Worm (Caenorhabditis elegans) whole organism, young adult: ENCODE data around the gene D1053.3.

Experiments used
- B0019.2 ChIP-seq: fragments of 200-800 bp; sonication (Bioruptor generic); conservative IDR thresholded peaks from 2 replicates; pipeline ENCODE4 v1.3.6; 2022; ENCODE audit warnings: missing genetic modification reagents, missing genetic modification characterization, missing compliant biosample characterization
- B0035.1 ChIP-seq: sonication (generic microtip); optimal IDR thresholded peaks from 2 replicates; lab custom pipeline; 2016; ENCODE audit warnings: missing genetic modification characterization, mild to moderate bottlenecking, missing compliant biosample characterization, missing genotype, missing genetic modification reagents
- B0261.1 ChIP-seq: sonication (generic microtip); optimal IDR thresholded peaks from 2 replicates; lab custom pipeline; 2016; ENCODE audit warnings: mild to moderate bottlenecking, missing genetic modification characterization, moderate library complexity, missing compliant biosample characterization
- B0336.3 ChIP-seq: fragments of 200-800 bp; sonication (Bioruptor generic); IDR thresholded peaks from 2 replicates; pipeline ENCODE4 v1.3.6; 2022; ENCODE audit warnings: missing genetic modification characterization, missing compliant biosample characterization
- C06A6.2 ChIP-seq: fragments of 200-800 bp; sonication (Bioruptor generic); conservative IDR thresholded peaks from 2 replicates; pipeline ENCODE4 v1.3.6; 2022; ENCODE audit warnings: missing genetic modification characterization, missing compliant biosample characterization
- D2030.7 ChIP-seq: fragments of 200-800 bp; sonication (Bioruptor generic); IDR thresholded peaks from 2 replicates; pipeline ENCODE4 v1.3.6; 2022; ENCODE audit warnings: missing genetic modification reagents, missing genetic modification characterization, missing compliant biosample characterization
- F33H1.4 ChIP-seq: fragments of 200-800 bp; sonication (Bioruptor generic); IDR thresholded peaks from 2 replicates; pipeline ENCODE4 v1.3.6; 2022; ENCODE audit warnings: missing genetic modification reagents, missing genetic modification characterization, missing compliant biosample characterization
- F52B5.7 ChIP-seq: sonication (generic microtip); optimal IDR thresholded peaks from 2 replicates; lab custom pipeline; 2016; ENCODE audit warnings: mild to moderate bottlenecking, missing genetic modification characterization, missing compliant biosample characterization
- Y53G8AR.9 ChIP-seq: fragments of 200-800 bp; sonication (Bioruptor generic); conservative IDR thresholded peaks from 2 replicates; pipeline ENCODE4 v1.3.6; 2022; ENCODE audit warnings: missing genetic modification reagents, missing genetic modification characterization, missing compliant biosample characterization
- Y56A3A.18 ChIP-seq: fragments of 200-800 bp; sonication (Bioruptor generic); IDR thresholded peaks from 2 replicates; pipeline ENCODE4 v1.3.6; 2022; ENCODE audit warnings: missing genetic modification reagents, missing genetic modification characterization, missing compliant biosample characterization
- Y67H2A.10 ChIP-seq: fragments of 200-800 bp; sonication (Bioruptor generic); conservative IDR thresholded peaks from 2 replicates; pipeline ENCODE4 v1.3.6; 2022; ENCODE audit warnings: missing genetic modification reagents, missing genetic modification characterization, missing compliant biosample characterization
- ZK185.1 ChIP-seq: sonication (generic microtip); optimal IDR thresholded peaks from 2 replicates; lab custom pipeline; 2016; ENCODE audit warnings: mild to moderate bottlenecking, missing genetic modification characterization, missing compliant biosample characterization; ENCODE audit not compliant: poor library complexity, severe bottlenecking
- akir-1 ChIP-seq: fragments of 200-800 bp; sonication (Bioruptor generic); optimal IDR thresholded peaks from 2 replicates; lab custom pipeline; 2018; ENCODE audit warnings: mild to moderate bottlenecking, missing genetic modification characterization, moderate library complexity, missing compliant biosample characterization
- ama-1 ChIP-seq, 3 experiments: fragments of 150-350 bp in 1 of 3; sonication (generic microtip) in 2 of 3; optimal IDR thresholded peaks; 2 replicates each; lab custom pipeline; 2014 to 2018; ENCODE audit warnings: missing biosample characterization in 2 of 3, missing genetic modification characterization in 2 of 3, missing genetic modification reagents in 2 of 3
- attf-5 ChIP-seq: fragments of 200-800 bp; sonication (Bioruptor generic); optimal IDR thresholded peaks from 2 replicates; lab custom pipeline; 2018; ENCODE audit warnings: mild to moderate bottlenecking, missing genetic modification characterization, missing compliant biosample characterization
- attf-6 ChIP-seq: fragments of 200-800 bp; sonication (Bioruptor generic); IDR thresholded peaks from 2 replicates; pipeline ENCODE4 v1.3.6; 2022; ENCODE audit warnings: missing genetic modification reagents, missing genetic modification characterization, missing compliant biosample characterization
- bed-1 ChIP-seq: fragments of 200-800 bp; sonication (Bioruptor generic); IDR thresholded peaks from 2 replicates; pipeline ENCODE4 v1.3.6; 2022; ENCODE audit warnings: missing genetic modification reagents, missing genetic modification characterization, missing compliant biosample characterization
- cebp-2 ChIP-seq: fragments of 200-800 bp; sonication (Bioruptor generic); IDR thresholded peaks from 2 replicates; pipeline ENCODE4 v1.3.6; 2022; ENCODE audit warnings: missing genetic modification characterization, missing compliant biosample characterization
- ceh-40 ChIP-seq: fragments of 200-800 bp; sonication (Bioruptor generic); IDR thresholded peaks from 2 replicates; pipeline ENCODE4 v1.3.6; 2022; ENCODE audit warnings: missing genetic modification characterization, missing compliant biosample characterization
- ceh-91 ChIP-seq: fragments of 200-800 bp; sonication (Bioruptor generic); IDR thresholded peaks from 2 replicates; pipeline ENCODE4 v1.3.6; 2022; ENCODE audit warnings: missing genetic modification reagents, missing genetic modification characterization, missing compliant biosample characterization
- dpff-1 ChIP-seq: sonication (generic microtip); optimal IDR thresholded peaks from 2 replicates; lab custom pipeline; 2017; ENCODE audit warnings: mild to moderate bottlenecking, missing genetic modification characterization, missing compliant biosample characterization
- dpl-1 ChIP-seq: fragments of 150-350 bp; optimal IDR thresholded peaks from 2 replicates; lab custom pipeline; 2014; ENCODE audit warnings: missing biosample characterization, missing genetic modification reagents, missing genetic modification characterization
- egrh-3 ChIP-seq: fragments of 200-800 bp; sonication (Bioruptor generic); IDR thresholded peaks from 2 replicates; pipeline ENCODE4 v1.3.6; 2022; ENCODE audit warnings: missing genetic modification reagents, missing genetic modification characterization, missing compliant biosample characterization
- gei-17 ChIP-seq: fragments of 200-800 bp; sonication (Bioruptor generic); optimal IDR thresholded peaks from 2 replicates; lab custom pipeline; 2018; ENCODE audit warnings: mild to moderate bottlenecking, missing genetic modification characterization, missing compliant biosample characterization
- hlh-26 ChIP-seq: fragments of 200-800 bp; sonication (Bioruptor generic); conservative IDR thresholded peaks from 2 replicates; pipeline ENCODE4 v1.3.6; 2022; ENCODE audit warnings: missing genetic modification reagents, missing genetic modification characterization, missing compliant biosample characterization
- hmg-20 ChIP-seq: fragments of 200-800 bp; sonication (Bioruptor generic); IDR thresholded peaks from 2 replicates; pipeline ENCODE4 v1.3.6; 2022; ENCODE audit warnings: missing genetic modification reagents, missing genetic modification characterization, missing compliant biosample characterization
- madf-3 ChIP-seq: fragments of 200-800 bp; sonication (Bioruptor generic); IDR thresholded peaks from 2 replicates; pipeline ENCODE4 v1.3.6; 2022; ENCODE audit warnings: missing genetic modification reagents, missing genetic modification characterization, missing compliant biosample characterization
- madf-6 ChIP-seq: fragments of 200-800 bp; sonication (Bioruptor generic); IDR thresholded peaks from 2 replicates; pipeline ENCODE4 v1.3.6; 2022; ENCODE audit warnings: missing genetic modification reagents, missing genetic modification characterization, missing compliant biosample characterization
- nhr-120 ChIP-seq: fragments of 200-800 bp; sonication (Bioruptor generic); IDR thresholded peaks from 2 replicates; pipeline ENCODE4 v1.3.6; 2022; ENCODE audit warnings: missing genetic modification characterization, missing compliant biosample characterization
- nhr-80 ChIP-seq: sonication (generic microtip); optimal IDR thresholded peaks from 2 replicates; lab custom pipeline; 2016; ENCODE audit warnings: missing genetic modification characterization, missing compliant biosample characterization
- repo-1 ChIP-seq: sonication (generic microtip); optimal IDR thresholded peaks from 2 replicates; lab custom pipeline; 2017; ENCODE audit warnings: mild to moderate bottlenecking, missing genetic modification characterization, missing compliant biosample characterization
- sea-2 ChIP-seq: fragments of 200-800 bp; sonication (Bioruptor generic); IDR thresholded peaks from 2 replicates; pipeline ENCODE4 v1.3.6; 2022; ENCODE audit warnings: missing genetic modification characterization, missing compliant biosample characterization
- snpc-3.4 ChIP-seq: sonication (generic microtip); optimal IDR thresholded peaks from 2 replicates; lab custom pipeline; 2017; ENCODE audit warnings: missing genetic modification characterization, mild to moderate bottlenecking, missing compliant biosample characterization, antibody characterized with exemption, moderate library complexity, missing genotype, missing genetic modification reagents
- snpc-4 ChIP-seq, 5 experiments: fragments of 150-350 bp in 1 of 5; sonication (generic microtip) in 4 of 5; optimal IDR thresholded peaks; 2 replicates each; lab custom pipeline; 2014 to 2018; ENCODE audit warnings: missing genetic modification characterization in 5 of 5, missing biosample characterization in 3 of 5, antibody characterized with exemption in 2 of 5, mild to moderate bottlenecking in 2 of 5, missing compliant biosample characterization in 2 of 5, missing genotype in 2 of 5, moderate library complexity in 2 of 5, missing genetic modification reagents in 1 of 5

Gene D1053.3

ce11 chrX:11737053-11737452, at the start of gene D1053.3:
D1053.3 (minus strand) TSS chrX:11737153.
- no peak for TF ChIP-seq ceh-91 (GFP tag; lab: Robert Waterston, UW)
- no peak for TF ChIP-seq ceh-40 (GFP tag; lab: Robert Waterston, UW)
- TF ChIP-seq F52B5.7 (tag; lab: Kevin White, UChicago) = no peak
- no peak for TF ChIP-seq akir-1
- TF ChIP-seq egrh-3 (GFP tag; lab: Robert Waterston, UW) = no peak
- TF ChIP-seq ama-1 (optimal IDR thresholded peaks at IDR 0.05; lab: Kevin White, UChicago) = no peak
- no peak for TF ChIP-seq ama-1 (GFP tag; optimal IDR thresholded peaks at IDR 0.05; lab: Kevin White, UChicago)
- TF ChIP-seq nhr-120 = no peak
- TF ChIP-seq hmg-20 = no peak
- TF ChIP-seq gei-17 (GFP tag; lab: Kevin White, UChicago) = no peak
- TF ChIP-seq hlh-26 (GFP tag; lab: Robert Waterston, UW) = no peak
- no peak for TF ChIP-seq attf-6 (GFP tag; lab: Robert Waterston, UW)
- TF ChIP-seq repo-1 (tag; lab: Kevin White, UChicago) = no peak

- TF ChIP-seq D2030.7 (GFP tag; lab: Robert Waterston, UW) (no peak), Y56A3A.18 (GFP tag; lab: Robert Waterston, UW) (no peak), ZK185.1 (tag; lab: Kevin White, UChicago) (no peak), C06A6.2 (GFP tag; lab: Robert Waterston, UW) (no peak), bed-1 (GFP tag; lab: Robert Waterston, UW) (no peak), B0035.1 (tag; lab: Kevin White, UChicago) (no peak), repo-1 (tag; lab: Kevin White, UChicago) (no peak), B0336.3 (GFP tag; lab: Robert Waterston, UW) (no peak), attf-5 (GFP tag; lab: Kevin White, UChicago) (no peak), madf-3 (no peak), dpl-1 (GFP tag; lab: Kevin White, UChicago) (no peak), Y67H2A.10 (no peak), snpc-4 (GFP tag; optimal IDR thresholded peaks at IDR 0.05; lab: Kevin White, UChicago) (no peak), snpc-4 (tag; optimal IDR thresholded peaks at IDR 0.05; lab: Kevin White, UChicago) (no peak), dpff-1 (tag; lab: Kevin White, UChicago) (no peak), sea-2 (GFP tag; lab: Robert Waterston, UW) (no peak)
These were observed 47.3 kb upstream of the D1053.3 start, which contains the start of gene Y102F5A.1 for ce11 chrX:11784230-11784629. Y102F5A.1 (minus strand) TSS chrX:11784330.

DNA sequence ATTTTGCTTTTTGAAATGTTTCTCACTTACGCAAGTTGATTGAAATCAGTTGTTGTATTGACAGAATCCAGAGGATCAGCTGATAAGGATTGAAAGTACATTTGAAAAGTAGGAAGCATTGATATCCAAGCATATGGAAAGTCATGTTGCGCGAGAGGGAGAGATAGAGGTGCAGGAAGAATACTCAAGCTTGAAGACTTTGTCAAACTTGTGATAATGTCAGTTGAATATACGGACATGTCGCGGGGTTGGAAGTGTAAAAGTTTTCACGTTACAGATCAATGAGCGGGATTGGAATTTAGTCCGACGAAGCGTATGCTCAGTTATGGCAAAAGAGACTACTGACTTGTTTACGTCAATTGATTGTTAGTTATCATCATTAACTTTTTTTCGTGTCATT, 32.3 kb upstream of the D1053.3 start, which contains the start of gene ttx-3:
ttx-3 (minus strand) TSS at position 101 of the 400 bp plus-strand sequence.
- TF ChIP-seq cebp-2 (GFP tag; lab: Robert Waterston, UW) (no peak), Y53G8AR.9 (GFP tag; lab: Robert Waterston, UW) (no peak), snpc-3.4 (tag; lab: Kevin White, UChicago) (no peak), F33H1.4 (no peak), B0261.1 (tag; lab: Kevin White, UChicago) (no peak), hlh-26 (GFP tag; lab: Robert Waterston, UW) (no peak), nhr-80 (tag; lab: Kevin White, UChicago) (no peak)

- no peak for TF ChIP-seq B0019.2 (GFP tag; lab: Robert Waterston, UW)
- no peak for TF ChIP-seq madf-6 (GFP tag; lab: Robert Waterston, UW)
- 0 out of 2 replicates have a peak, but pooled peaks have one; percentile 7 for TF ChIP-seq egrh-3 (GFP tag; lab: Robert Waterston, UW)
- TF ChIP-seq, all 124 proteins: peak for 1
These were observed 29.5 kb upstream of the D1053.3 start for ce11 chrX:11766432-11766831.
